Fruit fly (Drosophila melanogaster): ENCODE measurements around the gene CG12730.

- TF ChIP-seq Dll (optimal IDR thresholded peaks at IDR 0.05) (no peak), psq (optimal IDR thresholded peaks at IDR 0.05) (no peak)
Observed at dm6 chrX:5515903-5516658, at the start of gene CG12730.

Data from whole organism.